Worm (Caenorhabditis elegans) whole organism, L4 larva: Measurements from ENCODE around the gene noa-1.

Experiments
- ama-1 ChIP-seq: fragments of 150-350 bp; optimal IDR thresholded peaks from 2 replicates; lab custom pipeline; 2014; ENCODE audit warnings: inconsistent platforms, mixed read lengths
- fos-1 ChIP-seq: fragments of 150-350 bp; optimal IDR thresholded peaks from 2 replicates; lab custom pipeline; 2014; ENCODE audit warnings: missing biosample characterization, missing genetic modification characterization

DNA sequence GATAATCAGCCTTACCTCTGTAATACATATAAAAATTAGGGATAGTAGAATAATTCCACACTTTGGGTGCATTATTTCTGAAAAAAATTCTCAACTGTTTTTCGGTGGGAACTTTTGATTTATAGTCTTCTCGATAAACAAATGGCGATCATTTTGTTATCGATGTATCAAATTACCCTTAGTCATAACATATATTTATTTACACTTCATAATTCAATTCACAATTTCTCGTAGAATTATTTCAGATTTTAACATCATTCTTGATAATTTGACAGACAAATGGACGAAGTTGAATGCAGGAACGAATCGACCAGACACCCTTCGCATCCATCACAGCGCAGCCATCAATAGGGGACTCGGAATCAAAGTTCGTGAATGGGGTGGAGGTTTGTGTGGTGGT is 49.6 kb upstream of the noa-1 start, which contains the start of gene clec-145:
- TF ChIP-seq fos-1 (tag; lab: Kevin White, UChicago) (no peak), ama-1 (lab: Kevin White, UChicago) (no peak)
